Fruit fly (Drosophila melanogaster): Measurements from ENCODE around the gene CG15561.

Gene CG15561

DNA sequence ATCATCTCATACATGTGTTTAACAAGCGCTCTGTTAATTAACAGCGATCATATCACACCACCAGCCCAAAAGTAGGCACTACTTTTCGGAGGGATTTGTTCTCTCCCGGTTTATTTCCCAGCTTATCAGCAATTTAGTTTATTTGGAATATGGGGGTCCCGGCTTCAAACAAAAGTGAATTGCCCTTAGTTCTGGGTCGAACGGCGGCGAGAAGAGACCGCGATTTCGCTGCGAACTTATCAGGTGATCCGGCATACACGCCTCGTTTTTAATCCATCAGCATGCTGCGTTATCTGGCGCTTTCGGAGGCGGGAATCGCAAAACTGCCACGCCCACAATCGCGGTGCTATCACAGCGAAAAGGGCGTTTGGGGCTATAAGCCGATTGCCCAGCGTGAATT, 19.0 kb downstream of the CG15561 start, which contains the start of gene CG1544 (continued):
- TF ChIP-seq lz (GFP tag; optimal IDR thresholded peaks at IDR 0.05) = no peak
- TF ChIP-seq Blimp-1 (GFP tag; optimal IDR thresholded peaks at IDR 0.05) = peak; percentile 3
- no peak for TF ChIP-seq CG15336 (GFP tag; IDR thresholded peaks at IDR 0.05)

DNA sequence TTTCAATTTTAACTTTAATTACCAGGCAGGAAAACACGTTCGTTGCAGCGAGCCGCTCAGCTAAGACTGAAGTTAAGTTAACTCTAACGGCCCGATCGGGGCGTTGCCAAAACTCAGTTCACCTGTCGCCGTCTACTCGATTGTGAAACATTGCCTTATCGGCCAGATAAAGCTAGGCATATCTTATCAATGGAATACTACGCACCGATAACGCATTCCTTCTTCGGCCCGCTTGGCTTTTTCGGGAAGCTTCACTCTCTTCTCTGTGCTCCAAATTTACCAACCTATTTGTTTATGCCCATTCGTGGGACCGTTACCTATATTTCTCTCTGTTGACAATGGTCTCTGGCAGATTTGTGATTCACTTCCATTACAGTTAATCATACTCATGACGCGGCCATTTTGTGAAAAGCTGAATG, 20.0 kb downstream of the CG15561 start, which contains the start of gene mesh:
Gene mesh (minus strand): TSS at position 68 of the 419 bp plus-strand sequence.
- TF ChIP-seq fkh (GFP tag; optimal IDR thresholded peaks at IDR 0.05) (peak; percentile 67), dac (GFP tag; optimal IDR thresholded peaks at IDR 0.05) (no peak), vri (GFP tag; optimal IDR thresholded peaks at IDR 0.05) (peak; percentile 89), Eip93F (GFP tag; optimal IDR thresholded peaks at IDR 0.05) (peak; percentile 61)

DNA sequence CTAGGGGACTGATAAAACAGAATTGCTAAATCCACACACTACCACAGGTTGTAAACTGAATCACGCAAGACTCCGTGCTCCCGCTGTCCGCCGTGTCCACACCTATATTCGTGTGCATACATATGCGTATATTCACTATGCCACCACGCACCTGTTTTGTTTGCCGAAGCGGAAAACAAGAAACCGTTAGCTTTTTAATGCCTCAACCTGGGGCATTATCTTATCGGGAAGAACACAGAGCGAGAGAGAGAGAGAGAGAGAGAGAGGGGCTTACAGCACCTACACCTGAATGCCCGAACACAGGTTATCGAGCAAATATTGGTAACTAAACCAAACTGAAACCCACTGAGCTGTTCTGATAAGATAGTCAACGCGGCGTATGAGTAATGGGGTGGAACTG, 21.1 kb downstream of the CG15561 start:
- TF ChIP-seq Hr38 (GFP tag; optimal IDR thresholded peaks at IDR 0.05) = no peak
- TF ChIP-seq CG4318 (GFP tag; optimal IDR thresholded peaks at IDR 0.05) = no peak
- no peak for TF ChIP-seq CG6854 (GFP tag; optimal IDR thresholded peaks at IDR 0.05)
- TF ChIP-seq achi (GFP tag; optimal IDR thresholded peaks at IDR 0.05) = no peak
- no peak for TF ChIP-seq cyc (GFP tag; optimal IDR thresholded peaks at IDR 0.05)
- no peak for TF ChIP-seq OdsH (GFP tag; optimal IDR thresholded peaks at IDR 0.05)
- peak; percentile 16 for TF ChIP-seq Eip93F (GFP tag; optimal IDR thresholded peaks at IDR 0.05)
- TF ChIP-seq Sox102F (GFP tag; optimal IDR thresholded peaks at IDR 0.05) = no peak
- TF ChIP-seq vri (GFP tag; optimal IDR thresholded peaks at IDR 0.05) = peak; percentile 63
- TF ChIP-seq fd59A (GFP tag; optimal IDR thresholded peaks at IDR 0.05) = no peak
- TF ChIP-seq Ets96B (tag; optimal IDR thresholded peaks at IDR 0.05) = no peak
- no peak for TF ChIP-seq fd85E (GFP tag; optimal IDR thresholded peaks at IDR 0.05)
- TF ChIP-seq dac (GFP tag; optimal IDR thresholded peaks at IDR 0.05) = no peak
- TF ChIP-seq CG11294 (GFP tag; IDR thresholded peaks at IDR 0.05) = no peak
- TF ChIP-seq fkh (GFP tag; optimal IDR thresholded peaks at IDR 0.05) = peak; percentile 67
- peak; percentile 18 for TF ChIP-seq Eip78C (GFP tag)
- TF ChIP-seq esn (GFP tag; optimal IDR thresholded peaks at IDR 0.05) = no peak

DNA sequence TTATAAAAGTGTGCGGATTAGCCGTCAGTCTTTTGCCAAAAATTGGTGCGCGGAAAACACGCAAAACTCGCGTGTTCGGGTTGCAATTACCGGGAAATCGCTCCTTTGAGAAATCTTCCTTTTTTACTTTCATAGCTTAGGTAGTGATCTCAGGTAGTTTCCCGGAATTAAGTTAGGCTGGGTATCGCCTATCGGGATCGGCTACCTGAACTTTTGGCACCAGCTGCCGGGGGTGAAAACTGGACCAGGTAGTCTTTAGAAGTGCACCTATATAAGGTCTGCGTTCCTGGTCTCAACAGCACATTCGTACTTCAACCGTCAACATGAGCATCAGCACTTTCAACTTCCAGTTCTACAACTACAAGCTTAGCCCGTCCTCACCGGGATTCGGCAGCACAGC, 22.7 kb downstream of the CG15561 start, which contains the start of gene bnk:
Gene bnk (plus strand): TSS at position 301 of the 400 bp plus-strand sequence.
- TF ChIP-seq esn (GFP tag; optimal IDR thresholded peaks at IDR 0.05) = no peak
- TF ChIP-seq CG1621 (tag; optimal IDR thresholded peaks at IDR 0.05) = no peak
- TF ChIP-seq Ets21C (GFP tag; optimal IDR thresholded peaks at IDR 0.05) = no peak
- TF ChIP-seq Eip78C (GFP tag) = no peak
- no peak for TF ChIP-seq CG16779 (tag; optimal IDR thresholded peaks at IDR 0.05)
- no peak for TF ChIP-seq CG31627 (GFP tag; optimal IDR thresholded peaks at IDR 0.05)
- TF ChIP-seq CG8632 (GFP tag; optimal IDR thresholded peaks at IDR 0.05) = no peak
- TF ChIP-seq Eip93F (GFP tag; optimal IDR thresholded peaks at IDR 0.05) = no peak
- no peak for TF ChIP-seq dac (GFP tag; optimal IDR thresholded peaks at IDR 0.05)
- TF ChIP-seq Sox14 (GFP tag; optimal IDR thresholded peaks at IDR 0.05) = no peak
- no peak for TF ChIP-seq topi (GFP tag; optimal IDR thresholded peaks at IDR 0.05)
- no peak for TF ChIP-seq CG11762 (GFP tag; optimal IDR thresholded peaks at IDR 0.05; ENCODE audit: insufficient read depth)
- no peak for TF ChIP-seq CG11902 (GFP tag; optimal IDR thresholded peaks at IDR 0.05)
- TF ChIP-seq eg (GFP tag; IDR thresholded peaks at IDR 0.05) = no peak
- TF ChIP-seq CG34406 (GFP tag; optimal IDR thresholded peaks at IDR 0.05) = no peak
- TF ChIP-seq CG4318 (GFP tag; optimal IDR thresholded peaks at IDR 0.05) = no peak
- no peak for TF ChIP-seq CG6854 (GFP tag; optimal IDR thresholded peaks at IDR 0.05)
- no peak for TF ChIP-seq Hr39 (GFP tag; optimal IDR thresholded peaks at IDR 0.05)
- TF ChIP-seq fd85E (GFP tag; optimal IDR thresholded peaks at IDR 0.05) = no peak
- no peak for TF ChIP-seq net (GFP tag; optimal IDR thresholded peaks at IDR 0.05)

DNA sequence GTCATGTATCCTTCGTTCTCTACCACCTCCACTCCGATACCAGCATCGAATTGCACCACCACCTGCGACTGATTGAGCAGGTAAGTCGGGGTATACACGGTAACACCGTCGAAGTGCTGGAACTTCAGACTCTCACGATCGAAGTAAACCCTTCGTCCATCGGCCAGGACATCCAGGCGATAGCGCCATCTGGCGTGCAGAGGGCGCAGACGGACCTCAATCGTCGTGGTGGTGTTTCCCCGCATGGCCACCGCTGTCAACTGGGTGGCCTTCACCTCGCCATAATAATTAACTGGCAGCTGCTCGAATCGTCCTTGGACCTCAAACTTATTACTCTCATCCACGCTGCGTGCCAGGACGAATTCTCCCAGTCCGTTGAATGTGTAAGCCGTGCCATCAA, 33.9 kb downstream of the CG15561 start:
- TF ChIP-seq Hr38 (GFP tag; optimal IDR thresholded peaks at IDR 0.05) (no peak), CG8319 (GFP tag; optimal IDR thresholded peaks at IDR 0.05) (no peak), Hr39 (GFP tag; optimal IDR thresholded peaks at IDR 0.05) (no peak), CG10669 (GFP tag; optimal IDR thresholded peaks at IDR 0.05) (no peak), CG1621 (tag; optimal IDR thresholded peaks at IDR 0.05) (no peak), Hr4 (GFP tag; optimal IDR thresholded peaks at IDR 0.05) (no peak), CG6792 (GFP tag; optimal IDR thresholded peaks at IDR 0.05) (no peak), CG11762 (GFP tag; optimal IDR thresholded peaks at IDR 0.05; ENCODE audit: insufficient read depth) (no peak), Lpt (GFP tag; optimal IDR thresholded peaks at IDR 0.05) (no peak), Met (GFP tag; optimal IDR thresholded peaks at IDR 0.05) (no peak), svp (GFP tag) (no peak), CG15336 (GFP tag; IDR thresholded peaks at IDR 0.05) (no peak), CG6808 (GFP tag; optimal IDR thresholded peaks at IDR 0.05) (no peak), net (GFP tag; optimal IDR thresholded peaks at IDR 0.05) (no peak)

Measured in whole organism, prepupa.